Fruit fly (Drosophila melanogaster): ENCODE data around the gene Sfp33A2.

DNA sequence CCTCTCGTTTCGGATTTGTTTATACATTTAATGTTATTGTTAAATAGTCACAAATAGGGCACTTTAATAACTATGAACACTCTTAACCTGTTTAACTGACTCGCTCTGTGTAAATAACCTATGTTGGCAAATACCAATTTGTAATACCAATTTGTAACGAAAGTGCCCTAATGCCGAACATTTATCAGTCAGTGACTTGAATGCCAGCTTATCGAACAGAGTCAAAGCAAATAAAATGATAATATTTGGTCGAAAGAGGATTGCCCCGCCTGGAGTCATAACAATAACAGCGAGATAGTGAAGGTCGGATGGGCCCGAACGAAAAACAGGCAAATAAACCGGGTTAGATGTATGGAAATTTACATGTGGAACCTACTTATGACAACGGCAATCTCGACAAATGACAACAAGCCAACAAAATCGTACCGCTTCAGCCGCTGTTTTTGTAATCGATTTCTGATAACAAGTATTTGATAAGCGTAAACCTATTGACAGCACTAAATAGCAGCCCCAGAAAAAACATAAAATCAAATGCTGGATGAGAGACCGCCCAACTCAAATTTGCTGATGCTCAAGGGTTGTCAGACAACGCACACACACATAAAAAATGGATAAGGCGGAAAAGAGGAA is 7.8 kb downstream of the Sfp33A2 start:
- TF ChIP-seq CG10348 (GFP tag; IDR thresholded peaks at IDR 0.05) (no peak), CG34367 (tag; optimal IDR thresholded peaks at IDR 0.05) (no peak), Snoo (tag; optimal IDR thresholded peaks at IDR 0.05) (no peak), CG8301 (tag; optimal IDR thresholded peaks at IDR 0.05) (no peak), rn (GFP tag; IDR thresholded peaks at IDR 0.05) (no peak), CG17806 (tag; optimal IDR thresholded peaks at IDR 0.05) (no peak), CG14655 (GFP tag; optimal IDR thresholded peaks at IDR 0.05) (no peak), EcR (GFP tag; optimal IDR thresholded peaks at IDR 0.05) (no peak), Pif1B (GFP tag; optimal IDR thresholded peaks at IDR 0.05) (no peak), CG13204 (GFP tag; optimal IDR thresholded peaks at IDR 0.05) (no peak), D1 (tag; optimal IDR thresholded peaks at IDR 0.05) (no peak), Pif1A (GFP tag; optimal IDR thresholded peaks at IDR 0.05) (no peak), fd96Ca (GFP tag; IDR thresholded peaks at IDR 0.05) (no peak), CG32121 (GFP tag; IDR thresholded peaks at IDR 0.05) (no peak)

All from whole organism, pupa.